Fruit fly (Drosophila melanogaster) whole organism, embryonic: ENCODE measurements around the gene CG31249.

Source experiments
- Aef1 ChIP-seq: fragments of 200-800 bp; sonication (Bioruptor generic); IDR thresholded peaks from 3 replicates; pipeline ENCODE4 v1.3.6; 2022; ENCODE audit warnings: missing biosample characterization, missing genetic modification characterization
- Antp ChIP-seq: fragments of 200-800 bp; sonication (Bioruptor generic); optimal IDR thresholded peaks from 3 replicates; lab custom pipeline; 2016; ENCODE audit warnings: missing biosample characterization, missing genetic modification characterization
- Bteb2 ChIP-seq: fragments of 200-800 bp; sonication (Bioruptor generic); optimal IDR thresholded peaks from 2 replicates; lab custom pipeline; 2016; ENCODE audit warnings: missing biosample characterization, missing genetic modification characterization
- C15 ChIP-seq: fragments of 200-800 bp; sonication (Bioruptor generic); IDR thresholded peaks from 3 replicates; pipeline ENCODE4 v1.3.6; 2022; ENCODE audit warnings: missing biosample characterization, missing genetic modification characterization
- CG10321 ChIP-seq: fragments of 200-800 bp; sonication (Bioruptor generic); IDR thresholded peaks from 2 replicates; pipeline ENCODE4 v1.3.6; 2022; ENCODE audit warnings: missing biosample characterization, missing genetic modification characterization
- CG12744 ChIP-seq: fragments of 200-800 bp; sonication (Bioruptor generic); optimal IDR thresholded peaks from 2 replicates; lab custom pipeline; 2016; ENCODE audit warnings: missing biosample characterization, missing genetic modification characterization
- CG12769 ChIP-seq: fragments of 200-800 bp; sonication (Bioruptor generic); optimal IDR thresholded peaks from 2 replicates; lab custom pipeline; 2019; ENCODE audit warnings: missing biosample characterization, mild to moderate bottlenecking, missing genetic modification characterization, moderate library complexity
- CG15601 ChIP-seq: fragments of 200-800 bp; sonication (Bioruptor generic); optimal IDR thresholded peaks from 3 replicates; lab custom pipeline; 2019; ENCODE audit warnings: missing biosample characterization, mild to moderate bottlenecking, missing genetic modification characterization, moderate library complexity
- CG16813 ChIP-seq: fragments of 200-800 bp; sonication (Bioruptor generic); IDR thresholded peaks from 3 replicates; pipeline ENCODE4 v1.3.6; 2022; ENCODE audit warnings: missing biosample characterization, missing genetic modification characterization; ENCODE audit not compliant: partially characterized antibody
- CG16815 ChIP-seq: fragments of 200-800 bp; sonication (Bioruptor generic); optimal IDR thresholded peaks from 3 replicates; lab custom pipeline; 2017; ENCODE audit warnings: missing biosample characterization, mild to moderate bottlenecking, missing genetic modification characterization
- CG17186 ChIP-seq: fragments of 200-800 bp; sonication (Bioruptor generic); optimal IDR thresholded peaks from 3 replicates; lab custom pipeline; 2017; ENCODE audit warnings: missing biosample characterization, missing genetic modification reagents, missing genetic modification characterization
- CG17361 ChIP-seq: fragments of 200-800 bp; sonication (Bioruptor generic); IDR thresholded peaks from 3 replicates; pipeline ENCODE4 v1.3.6; 2022; ENCODE audit warnings: missing biosample characterization, missing genetic modification characterization
- CG17612 ChIP-seq: fragments of 200-800 bp; sonication (Bioruptor generic); IDR thresholded peaks from 2 replicates; pipeline ENCODE4 v1.3.6; 2022; ENCODE audit warnings: missing biosample characterization, missing genetic modification characterization
- CG17912 ChIP-seq: fragments of 200-800 bp; sonication (Bioruptor generic); optimal IDR thresholded peaks from 2 replicates; lab custom pipeline; 2018; ENCODE audit warnings: missing biosample characterization, mild to moderate bottlenecking, missing genetic modification characterization
- CG18011 ChIP-seq: fragments of 200-800 bp; sonication (Bioruptor generic); optimal IDR thresholded peaks from 2 replicates; lab custom pipeline; 2017; ENCODE audit warnings: missing biosample characterization, missing genetic modification characterization, mild to moderate bottlenecking, moderate library complexity, missing genotype
- CG31388 ChIP-seq: fragments of 200-800 bp; sonication (Bioruptor generic); optimal IDR thresholded peaks from 2 replicates; lab custom pipeline; 2016; ENCODE audit warnings: missing biosample characterization, missing genetic modification characterization
- CG33213 ChIP-seq: fragments of 200-800 bp; sonication (Bioruptor generic); optimal IDR thresholded peaks from 3 replicates; lab custom pipeline; 2016; ENCODE audit warnings: missing biosample characterization, missing genetic modification characterization
- CG3407 ChIP-seq: fragments of 200-800 bp; sonication (Bioruptor generic); optimal IDR thresholded peaks from 2 replicates; lab custom pipeline; 2018; ENCODE audit warnings: missing biosample characterization, mild to moderate bottlenecking, missing genetic modification characterization
- CG4282 ChIP-seq: fragments of 200-800 bp; sonication (Bioruptor generic); optimal IDR thresholded peaks from 2 replicates; lab custom pipeline; 2016; ENCODE audit warnings: missing biosample characterization, missing genetic modification characterization
- CG6765 ChIP-seq: fragments of 200-800 bp; sonication (Bioruptor generic); optimal IDR thresholded peaks from 3 replicates; lab custom pipeline; 2017; ENCODE audit warnings: missing biosample characterization, mild to moderate bottlenecking, missing genetic modification characterization
- CG7839 ChIP-seq: fragments of 200-800 bp; sonication (Bioruptor generic); optimal IDR thresholded peaks from 3 replicates; lab custom pipeline; 2018; ENCODE audit warnings: missing biosample characterization, mild to moderate bottlenecking, missing genetic modification characterization, moderate library complexity
- CG7987 ChIP-seq: fragments of 200-800 bp; sonication (Bioruptor generic); optimal IDR thresholded peaks from 2 replicates; lab custom pipeline; 2018; ENCODE audit warnings: missing biosample characterization, mild to moderate bottlenecking, missing genetic modification characterization, moderate library complexity
- CG8944 ChIP-seq: fragments of 200-800 bp; sonication (Bioruptor generic); optimal IDR thresholded peaks from 3 replicates; lab custom pipeline; 2016; ENCODE audit warnings: missing biosample characterization, missing genetic modification characterization
- CG9437 ChIP-seq: fragments of 200-800 bp; sonication (Bioruptor generic); optimal IDR thresholded peaks from 2 replicates; lab custom pipeline; 2018; ENCODE audit warnings: missing biosample characterization, mild to moderate bottlenecking, missing genetic modification characterization
- CHES-1-like ChIP-seq: fragments of 200-800 bp; sonication (Bioruptor generic); optimal IDR thresholded peaks from 2 replicates; lab custom pipeline; 2016; ENCODE audit warnings: missing biosample characterization, missing genetic modification characterization
- CTCF ChIP-seq: fragments of 200-800 bp; sonication (Bioruptor generic); optimal IDR thresholded peaks from 2 replicates; lab custom pipeline; 2017; ENCODE audit warnings: missing biosample characterization, mild to moderate bottlenecking, missing genetic modification characterization, moderate library complexity
- Dbx ChIP-seq: fragments of 200-800 bp; sonication (Bioruptor generic); IDR thresholded peaks from 3 replicates; pipeline ENCODE4 v1.3.6; 2022; ENCODE audit warnings: missing biosample characterization, missing genetic modification characterization
- Elba2 ChIP-seq: fragments of 200-800 bp; sonication (Bioruptor generic); optimal IDR thresholded peaks from 3 replicates; lab custom pipeline; 2016; ENCODE audit warnings: missing biosample characterization, missing genetic modification characterization
- HLH3B ChIP-seq: fragments of 200-800 bp; sonication (Bioruptor generic); IDR thresholded peaks from 2 replicates; pipeline ENCODE4 v1.3.6; 2022; ENCODE audit warnings: missing biosample characterization, missing genetic modification characterization
- HLHmδ ChIP-seq: fragments of 200-800 bp; sonication (Bioruptor generic); optimal IDR thresholded peaks from 2 replicates; lab custom pipeline; 2018; ENCODE audit warnings: missing biosample characterization, mild to moderate bottlenecking, missing genetic modification characterization, moderate library complexity
- HmgZ ChIP-seq: fragments of 200-800 bp; sonication (Bioruptor generic); optimal IDR thresholded peaks from 2 replicates; lab custom pipeline; 2018; ENCODE audit warnings: missing biosample characterization, mild to moderate bottlenecking, missing genetic modification characterization
- amos ChIP-seq: fragments of 200-800 bp; sonication (Bioruptor generic); IDR thresholded peaks from 2 replicates; pipeline ENCODE4 v1.3.6; 2022; ENCODE audit warnings: missing biosample characterization, missing genetic modification characterization; ENCODE audit not compliant: partially characterized antibody
- dm ChIP-seq: fragments of 200-800 bp; sonication (Bioruptor generic); optimal IDR thresholded peaks from 3 replicates; lab custom pipeline; 2016; ENCODE audit warnings: missing biosample characterization, missing genetic modification characterization
- eve ChIP-seq, 2 experiments: fragments of >200 bp; optimal IDR thresholded peaks; 2 replicates each; lab custom pipeline; 2017; ENCODE audit warnings: missing biosample characterization in 2 of 2, missing genetic modification characterization in 2 of 2
- exex ChIP-seq: fragments of 200-800 bp; sonication (Bioruptor generic); optimal IDR thresholded peaks from 4 replicates; lab custom pipeline; 2018; ENCODE audit warnings: missing biosample characterization, mild to moderate bottlenecking, missing genetic modification characterization, moderate library complexity
- fd3F ChIP-seq: fragments of 200-800 bp; sonication (Bioruptor generic); optimal IDR thresholded peaks from 2 replicates; lab custom pipeline; 2018; ENCODE audit warnings: missing biosample characterization, mild to moderate bottlenecking, missing genetic modification characterization, moderate library complexity
- gcm2 ChIP-seq: fragments of 200-800 bp; sonication (Bioruptor generic); optimal IDR thresholded peaks from 2 replicates; lab custom pipeline; 2016; ENCODE audit warnings: missing biosample characterization, missing genetic modification characterization
- h ChIP-seq: fragments of >200 bp; optimal IDR thresholded peaks from 2 replicates; lab custom pipeline; 2017
- hkb ChIP-seq, 2 experiments: fragments of 200-800 bp in 1 of 2; fragments of >200 bp in 1 of 2; sonication (Bioruptor generic) in 1 of 2; IDR thresholded peaks in 1 of 2; optimal IDR thresholded peaks in 1 of 2; 2 replicates each; pipeline versions ENCODE4 v1.3.6 to Lab custom; 2017 to 2022; ENCODE audit warnings: missing biosample characterization in 1 of 2, missing genetic modification characterization in 1 of 2
- klu ChIP-seq: fragments of 200-800 bp; sonication (Bioruptor generic); IDR thresholded peaks from 2 replicates; pipeline ENCODE4 v1.3.6; 2022; ENCODE audit warnings: missing biosample characterization, missing genetic modification characterization
- kni ChIP-seq: fragments of 200-800 bp; sonication (Bioruptor generic); optimal IDR thresholded peaks from 3 replicates; lab custom pipeline; 2017; ENCODE audit warnings: mild to moderate bottlenecking, missing biosample characterization, missing genetic modification reagents, missing genetic modification characterization
- knrl ChIP-seq: fragments of 200-800 bp; sonication (Bioruptor generic); IDR thresholded peaks from 3 replicates; pipeline ENCODE4 v1.3.6; 2022; ENCODE audit warnings: missing biosample characterization, missing genetic modification characterization; ENCODE audit not compliant: partially characterized antibody
- mirr ChIP-seq: fragments of 200-800 bp; sonication (Bioruptor generic); optimal IDR thresholded peaks from 3 replicates; lab custom pipeline; 2018; ENCODE audit warnings: missing biosample characterization, mild to moderate bottlenecking, missing genetic modification characterization
- otp ChIP-seq: fragments of 200-800 bp; sonication (Bioruptor generic); IDR thresholded peaks from 3 replicates; pipeline ENCODE4, ENCODE4 v1.3.6; 2022; ENCODE audit warnings: missing biosample characterization, missing genetic modification characterization
- p53 ChIP-seq: fragments of 200-800 bp; sonication (Bioruptor generic); optimal IDR thresholded peaks from 2 replicates; lab custom pipeline; 2016; ENCODE audit warnings: missing biosample characterization, missing genetic modification characterization
- pan ChIP-seq, 4 experiments: fragments of >200 bp in 3 of 4; fragments of 200-800 bp in 1 of 4; sonication (Bioruptor generic) in 1 of 4; optimal IDR thresholded peaks in 3 of 4; IDR thresholded peaks in 1 of 4; 2 replicates each; pipeline versions ENCODE4 v1.3.6 to Lab custom; 2017 to 2022; ENCODE audit warnings: missing biosample characterization in 2 of 4, missing genetic modification characterization in 2 of 4, mixed read lengths in 1 of 4
- tgo ChIP-seq: fragments of 200-800 bp; sonication (Bioruptor generic); IDR thresholded peaks from 3 replicates; pipeline ENCODE4 v1.3.6; 2022; ENCODE audit warnings: missing biosample characterization, missing genetic modification characterization
- ttk ChIP-seq: fragments of 200-800 bp; sonication (Bioruptor generic); IDR thresholded peaks from 2 replicates; pipeline ENCODE4 v2.1.2; 2022; ENCODE audit warnings: missing biosample characterization, missing genetic modification characterization
- tup ChIP-seq: fragments of 200-800 bp; sonication (Bioruptor generic); optimal IDR thresholded peaks from 2 replicates; lab custom pipeline; 2016; ENCODE audit warnings: missing biosample characterization, mild to moderate bottlenecking, missing genetic modification characterization, moderate library complexity
- unpg ChIP-seq: fragments of 200-800 bp; sonication (Bioruptor generic); optimal IDR thresholded peaks from 3 replicates; lab custom pipeline; 2018; ENCODE audit warnings: missing biosample characterization, mild to moderate bottlenecking, missing genetic modification characterization, moderate library complexity

Gene CG31249

dm6 chr3R:17680639-17681302, 6.1 kb downstream of the CG31249 start (continued):
- TF ChIP-seq CG3407 (GFP tag; lab: Kevin White, UChicago) (peak; percentile 1), tgo (GFP tag; lab: Robert Waterston, UW) (no peak), CG10321 (GFP tag; lab: Robert Waterston, UW) (no peak), p53 (GFP tag; lab: Kevin White, UChicago) (peak; percentile 3), Elba2 (GFP tag; lab: Kevin White, UChicago) (no peak), CG18011 (GFP tag; lab: Kevin White, UChicago) (no peak), otp (GFP tag; lab: Robert Waterston, UW) (0 out of 3 replicates have a peak, but pooled peaks have one; percentile 20), CG12769 (peak; percentile 68), HmgZ (tag; lab: Kevin White, UChicago) (no peak), knrl (GFP tag; lab: Robert Waterston, UW) (no peak), ttk (GFP tag; lab: Robert Waterston, UW) (no peak; the same call in 1 of the 2 replicates), mirr (GFP tag; lab: Kevin White, UChicago) (no peak), hkb (optimal IDR thresholded peaks at IDR 0.05; lab: Kevin White, UChicago) (peak; percentile 39), hkb (GFP tag; IDR thresholded peaks at IDR 0.05; lab: Robert Waterston, UW) (no peak), tup (GFP tag; lab: Kevin White, UChicago) (no peak), CG17361 (no peak), CG7839 (peak; percentile 50), CTCF (GFP tag; lab: Kevin White, UChicago) (no peak), Antp (GFP tag; lab: Kevin White, UChicago) (no peak), CG16813 (GFP tag; lab: Robert Waterston, UW) (no peak), CG4282 (GFP tag; lab: Kevin White, UChicago) (no peak), CG12744 (no peak), CG16815 (GFP tag; lab: Kevin White, UChicago) (peak; percentile 32), gcm2 (GFP tag; lab: Kevin White, UChicago) (no peak), HLH3B (GFP tag; lab: Robert Waterston, UW) (0 out of 2 replicates have a peak, but pooled peaks have one; percentile 4), kni (GFP tag; lab: Kevin White, UChicago) (peak; percentile 62), dm (GFP tag; lab: Kevin White, UChicago) (peak; percentile 22), CHES-1-like (GFP tag; lab: Kevin White, UChicago) (no peak), CG33213 (GFP tag; lab: Kevin White, UChicago) (no peak), C15 (GFP tag; lab: Robert Waterston, UW) (no peak), exex (tag; lab: Kevin White, UChicago) (no peak), Bteb2 (peak; percentile 40), HLHmδ (no peak), CG31388 (GFP tag; lab: Kevin White, UChicago) (no peak), CG17912 (GFP tag; lab: Kevin White, UChicago) (no peak), CG17186 (GFP tag; lab: Kevin White, UChicago) (no peak), CG8944 (GFP tag; lab: Kevin White, UChicago) (no peak), CG15601 (tag; lab: Kevin White, UChicago) (peak; percentile 20), CG7987 (no peak), Dbx (GFP tag; lab: Robert Waterston, UW) (no peak), fd3F (no peak), pan (optimal IDR thresholded peaks at IDR 0.05; lab: Kevin White, UChicago) (no peak), pan (GFP tag; optimal IDR thresholded peaks at IDR 0.05 in 1 of 2, IDR thresholded peaks at IDR 0.05 in 1 of 2) (no peak), CG6765 (GFP tag; lab: Kevin White, UChicago) (no peak), CG9437 (GFP tag; lab: Kevin White, UChicago) (peak; percentile 61), klu (GFP tag; lab: Robert Waterston, UW) (no peak), unpg (GFP tag; lab: Kevin White, UChicago) (peak; percentile 23), Aef1 (GFP tag; lab: Robert Waterston, UW) (no peak), CG17612 (GFP tag; lab: Robert Waterston, UW) (no peak), h (lab: Kevin White, UChicago) (no peak), amos (GFP tag; lab: Robert Waterston, UW) (no peak), eve (GFP tag; optimal IDR thresholded peaks at IDR 0.05; lab: Kevin White, UChicago) (no peak)
